Fruit fly (Drosophila melanogaster): ENCODE results near the gene Ets96B.

The Ets96B gene

dm6 chr3R:24805048-24805447 is 17.2 kb downstream of the Ets96B start, which contains the start of gene polybromo (continued):
- TF ChIP-seq CG14050 (GFP tag; IDR thresholded peaks at IDR 0.05) (no peak), CG42726 (GFP tag; IDR thresholded peaks at IDR 0.05; ENCODE audit: partially characterized antibody) (peak; percentile 51; the same call in 1 of the 2 replicates), lab (GFP tag; optimal IDR thresholded peaks at IDR 0.05) (no peak), ssp (GFP tag; IDR thresholded peaks at IDR 0.05) (no peak), Atf6 (GFP tag; IDR thresholded peaks at IDR 0.05) (no peak), bowl (GFP tag; IDR thresholded peaks at IDR 0.05) (no peak), sr (GFP tag; IDR thresholded peaks at IDR 0.05) (no peak), CG11695 (GFP tag; IDR thresholded peaks at IDR 0.05) (no peak), org-1 (GFP tag; optimal IDR thresholded peaks at IDR 0.05) (no peak), nom (GFP tag; optimal IDR thresholded peaks at IDR 0.05) (no peak), CG4328 (GFP tag; optimal IDR thresholded peaks at IDR 0.05) (no peak), CG2120 (GFP tag; optimal IDR thresholded peaks at IDR 0.05) (peak; percentile 13), C15 (GFP tag; IDR thresholded peaks at IDR 0.05) (no peak), cad (GFP tag; optimal IDR thresholded peaks at IDR 0.05) (no peak), CG30020 (tag; optimal IDR thresholded peaks at IDR 0.05) (no peak), CG17568 (GFP tag; optimal IDR thresholded peaks at IDR 0.05) (no peak), Dip3 (GFP tag; optimal IDR thresholded peaks at IDR 0.05) (no peak), CG14014 (GFP tag; IDR thresholded peaks at IDR 0.05) (no peak), lilli (GFP tag; optimal IDR thresholded peaks at IDR 0.05) (peak; percentile 10), CG5180 (GFP tag; optimal IDR thresholded peaks at IDR 0.05) (no peak), CG9932 (GFP tag; IDR thresholded peaks at IDR 0.05) (peak; percentile 36; the same call in 1 of the 2 replicates), Dbx (GFP tag; IDR thresholded peaks at IDR 0.05) (peak; percentile 16; the same call in 1 of the 3 replicates), Stat92E (GFP tag; optimal IDR thresholded peaks at IDR 0.05) (peak in 1 of 3 experiments; percentile 70), CG11456 (GFP tag; IDR thresholded peaks at IDR 0.05) (no peak), CG3726 (GFP tag; IDR thresholded peaks at IDR 0.05) (no peak), E2f2 (GFP tag; IDR thresholded peaks at IDR 0.05) (peak; percentile 95), CG10959 (GFP tag; IDR thresholded peaks at IDR 0.05) (no peak), CG11247 (GFP tag; IDR thresholded peaks at IDR 0.05) (no peak), esg (GFP tag; conservative IDR thresholded peaks at IDR 0.05) (no peak), ato (GFP tag; IDR thresholded peaks at IDR 0.05; ENCODE audit: partially characterized antibody) (peak; percentile 84), CG30431 (GFP tag; optimal IDR thresholded peaks at IDR 0.05) (no peak), Six4 (GFP tag; optimal IDR thresholded peaks at IDR 0.05) (no peak), fru (optimal IDR thresholded peaks at IDR 0.05) (no peak), CG10565 (GFP tag; optimal IDR thresholded peaks at IDR 0.05) (no peak), kay (GFP tag; optimal IDR thresholded peaks at IDR 0.05) (no peak), Aef1 (GFP tag; IDR thresholded peaks at IDR 0.05) (no peak), CHES-1-like (GFP tag; optimal IDR thresholded peaks at IDR 0.05) (peak; percentile 1), CG12744 (GFP tag; optimal IDR thresholded peaks at IDR 0.05) (no peak), CG7928 (GFP tag; optimal IDR thresholded peaks at IDR 0.05) (no peak), CG16815 (GFP tag; optimal IDR thresholded peaks at IDR 0.05) (no peak), Oli (tag; optimal IDR thresholded peaks at IDR 0.05) (no peak), dimm (GFP tag; IDR thresholded peaks at IDR 0.05) (no peak), crc (GFP tag; optimal IDR thresholded peaks at IDR 0.05) (no peak), CG2678 (tag; optimal IDR thresholded peaks at IDR 0.05) (no peak), BEAF-32 (GFP tag; optimal IDR thresholded peaks at IDR 0.05) (peak; percentile 76), CG2889 (GFP tag; IDR thresholded peaks at IDR 0.05) (no peak), Hand (GFP tag; optimal IDR thresholded peaks at IDR 0.05) (no peak), vfl (GFP tag; optimal IDR thresholded peaks at IDR 0.05) (no peak), CG17829 (tag; optimal IDR thresholded peaks at IDR 0.05) (peak; percentile 37), Dad (GFP tag; optimal IDR thresholded peaks at IDR 0.05) (no peak), Adf1 (GFP tag; IDR thresholded peaks at IDR 0.05) (no peak; the same call in 1 of the 2 replicates), disco-r (GFP tag; optimal IDR thresholded peaks at IDR 0.05) (no peak), fd3F (GFP tag; optimal IDR thresholded peaks at IDR 0.05) (no peak)
